Worm (Caenorhabditis elegans) whole organism, L1 larva: Measurements from ENCODE around the gene srsx-14.
A peak's percentile ranks its signal among the peaks of the same experiment; 100 is the strongest.

Experiments
- C16A3.4 ChIP-seq: fragments of 150-350 bp; optimal IDR thresholded peaks from 2 replicates; lab custom pipeline; 2014; ENCODE audit warnings: missing biosample characterization, missing genetic modification characterization
- C34B4.2 ChIP-seq: sonication (generic microtip); optimal IDR thresholded peaks from 2 replicates; lab custom pipeline; 2017; ENCODE audit warnings: mild to moderate bottlenecking, missing genetic modification characterization, missing compliant biosample characterization
- F16B12.6 ChIP-seq: fragments of 150-350 bp; optimal IDR thresholded peaks from 2 replicates; lab custom pipeline; 2014; ENCODE audit warnings: missing biosample characterization, missing genetic modification characterization
- Y116A8C.19 ChIP-seq: sonication (generic microtip); optimal IDR thresholded peaks from 2 replicates; lab custom pipeline; 2016; ENCODE audit warnings: missing compliant biosample characterization, missing genetic modification characterization, borderline replicate concordance
- aha-1 ChIP-seq: fragments of 150-350 bp; optimal IDR thresholded peaks from 2 replicates; lab custom pipeline; 2014; ENCODE audit warnings: missing biosample characterization, missing genetic modification characterization
- blmp-1 ChIP-seq: fragments of 150-350 bp; optimal IDR thresholded peaks from 2 replicates; lab custom pipeline; 2014; ENCODE audit warnings: missing biosample characterization, missing genetic modification characterization
- ceh-82 ChIP-seq, 3 experiments: fragments of 150-350 bp in 1 of 3; sonication (generic microtip) in 2 of 3; optimal IDR thresholded peaks; 2 replicates each; lab custom pipeline; 2014 to 2017; ENCODE audit warnings: missing biosample characterization in 3 of 3, missing genetic modification characterization in 3 of 3
- ceh-90 ChIP-seq: sonication (generic microtip); optimal IDR thresholded peaks from 2 replicates; lab custom pipeline; 2016; ENCODE audit warnings: missing genetic modification characterization, missing compliant biosample characterization
- ces-1 ChIP-seq: fragments of 150-350 bp; optimal IDR thresholded peaks from 2 replicates; lab custom pipeline; 2014; ENCODE audit warnings: missing biosample characterization, missing genetic modification reagents, missing genetic modification characterization
- dsc-1 ChIP-seq: sonication (generic microtip); optimal IDR thresholded peaks from 2 replicates; lab custom pipeline; 2016; ENCODE audit warnings: mild to moderate bottlenecking, missing genetic modification characterization, missing compliant biosample characterization
- egl-27 ChIP-seq, 2 experiments: fragments of 150-350 bp in 1 of 2; sonication (generic microtip); optimal IDR thresholded peaks; 3 replicates each; lab custom pipeline; 2017 to 2018; ENCODE audit warnings: missing biosample characterization in 2 of 2, missing genetic modification characterization in 2 of 2, missing genetic modification reagents in 2 of 2
- elt-3 ChIP-seq, 6 experiments: fragments of 150-350 bp in 1 of 6; sonication (generic microtip); optimal IDR thresholded peaks; 2 replicates each; lab custom pipeline; 2017 to 2018; ENCODE audit warnings: missing biosample characterization in 6 of 6, missing genetic modification characterization in 6 of 6, inconsistent platforms in 1 of 6
- ets-5 ChIP-seq: fragments of 200-800 bp; sonication (Bioruptor generic); IDR thresholded peaks from 2 replicates; pipeline ENCODE4 v1.3.6; 2022; ENCODE audit warnings: missing genetic modification characterization, missing compliant biosample characterization
- fkh-10 ChIP-seq: sonication (generic microtip); optimal IDR thresholded peaks from 2 replicates; lab custom pipeline; 2017; ENCODE audit warnings: missing biosample characterization, missing genetic modification reagents, missing genetic modification characterization
- fkh-8 ChIP-seq: sonication (generic microtip); optimal IDR thresholded peaks from 2 replicates; lab custom pipeline; 2016; ENCODE audit warnings: mild to moderate bottlenecking, missing genetic modification characterization, missing compliant biosample characterization
- fos-1 ChIP-seq: fragments of 150-350 bp; optimal IDR thresholded peaks from 2 replicates; lab custom pipeline; 2014; ENCODE audit warnings: missing biosample characterization, missing genetic modification characterization
- hlh-17 ChIP-seq: fragments of 200-800 bp; sonication (Bioruptor generic); optimal IDR thresholded peaks from 2 replicates; lab custom pipeline; 2018; ENCODE audit warnings: missing genetic modification characterization, mild to moderate bottlenecking, missing compliant biosample characterization, moderate library complexity, borderline replicate concordance
- irx-1 ChIP-seq: sonication (generic microtip); optimal IDR thresholded peaks from 2 replicates; lab custom pipeline; 2016; ENCODE audit warnings: missing genetic modification characterization, missing compliant biosample characterization
- isw-1 ChIP-seq: fragments of 200-800 bp; sonication (Bioruptor generic); IDR thresholded peaks from 2 replicates; pipeline ENCODE4 v1.3.6; 2022; ENCODE audit warnings: missing genetic modification characterization, missing compliant biosample characterization
- lin-13 ChIP-seq: fragments of 150-350 bp; optimal IDR thresholded peaks from 2 replicates; lab custom pipeline; 2014; ENCODE audit warnings: missing biosample characterization, missing genetic modification reagents, missing genetic modification characterization
- lin-14 ChIP-seq: fragments of 200-800 bp; sonication (Bioruptor generic); optimal IDR thresholded peaks from 2 replicates; lab custom pipeline; 2018; ENCODE audit warnings: mild to moderate bottlenecking, missing genetic modification characterization, moderate library complexity, missing compliant biosample characterization
- lin-15B ChIP-seq: fragments of 150-350 bp; sonication (generic microtip); optimal IDR thresholded peaks from 3 replicates; lab custom pipeline; 2014; ENCODE audit warnings: missing biosample characterization, missing genetic modification characterization
- lin-35 ChIP-seq, 2 experiments: fragments of 150-350 bp; optimal IDR thresholded peaks; 2 replicates each; lab custom pipeline; 2014; ENCODE audit warnings: missing biosample characterization in 2 of 2, missing genetic modification characterization in 2 of 2, missing genetic modification reagents in 2 of 2
- lin-39 ChIP-seq: fragments of 150-350 bp; optimal IDR thresholded peaks from 2 replicates; lab custom pipeline; 2014; ENCODE audit warnings: missing biosample characterization, missing genetic modification reagents, missing genetic modification characterization
- lir-3 ChIP-seq: sonication (generic microtip); optimal IDR thresholded peaks from 2 replicates; lab custom pipeline; 2016; ENCODE audit warnings: mild to moderate bottlenecking, missing genetic modification characterization, moderate library complexity, missing compliant biosample characterization; ENCODE audit not compliant: poor library complexity
- mep-1 ChIP-seq: fragments of 150-350 bp; optimal IDR thresholded peaks from 2 replicates; lab custom pipeline; 2014; ENCODE audit warnings: missing biosample characterization, missing genetic modification characterization
- nhr-11 ChIP-seq: fragments of 150-350 bp; optimal IDR thresholded peaks from 2 replicates; lab custom pipeline; 2014; ENCODE audit warnings: missing biosample characterization, missing genetic modification characterization
- nhr-19 ChIP-seq: fragments of 200-800 bp; sonication (Bioruptor generic); conservative IDR thresholded peaks from 2 replicates; pipeline ENCODE4 v1.3.6; 2022; ENCODE audit warnings: missing genetic modification characterization, missing compliant biosample characterization
- nhr-20 ChIP-seq: sonication (generic microtip); optimal IDR thresholded peaks from 2 replicates; lab custom pipeline; 2016; ENCODE audit warnings: mild to moderate bottlenecking, missing genetic modification characterization, missing compliant biosample characterization
- nhr-237 ChIP-seq: fragments of 150-350 bp; optimal IDR thresholded peaks from 2 replicates; lab custom pipeline; 2014; ENCODE audit warnings: missing biosample characterization, missing genetic modification characterization
- nhr-47 ChIP-seq: sonication (generic microtip); optimal IDR thresholded peaks from 2 replicates; lab custom pipeline; 2016; ENCODE audit warnings: mild to moderate bottlenecking, missing genetic modification characterization, moderate library complexity, missing compliant biosample characterization
- nhr-71 ChIP-seq: sonication (generic microtip); optimal IDR thresholded peaks from 2 replicates; lab custom pipeline; 2016; ENCODE audit warnings: mild to moderate bottlenecking, missing genetic modification characterization, moderate library complexity, missing compliant biosample characterization
- nhr-76 ChIP-seq: sonication (generic microtip); optimal IDR thresholded peaks from 2 replicates; lab custom pipeline; 2017; ENCODE audit warnings: missing biosample characterization, missing genetic modification characterization
- nhr-77 ChIP-seq: fragments of 150-350 bp; optimal IDR thresholded peaks from 2 replicates; lab custom pipeline; 2014; ENCODE audit warnings: missing biosample characterization, missing genetic modification characterization
- nhr-85 ChIP-seq: sonication (generic microtip); peaks from one replicate; lab custom pipeline; 2016; ENCODE audit warnings: missing genetic modification characterization, inconsistent platforms, missing compliant biosample characterization
- pag-3 ChIP-seq: sonication (generic microtip); optimal IDR thresholded peaks from 2 replicates; lab custom pipeline; 2017; ENCODE audit warnings: missing genetic modification characterization, mild to moderate bottlenecking, missing compliant biosample characterization, antibody characterized with exemption, borderline replicate concordance; ENCODE audit not compliant: insufficient read depth
- pax-3 ChIP-seq: fragments of 200-800 bp; sonication (Bioruptor generic); optimal IDR thresholded peaks from 2 replicates; lab custom pipeline; 2018; ENCODE audit warnings: mild to moderate bottlenecking, missing genetic modification characterization, moderate library complexity, missing compliant biosample characterization
- pqm-1 ChIP-seq: sonication (generic microtip); optimal IDR thresholded peaks from 3 replicates; lab custom pipeline; 2017; ENCODE audit warnings: missing biosample characterization, missing genetic modification characterization
- skn-1 ChIP-seq: fragments of 150-350 bp; optimal IDR thresholded peaks from 2 replicates; lab custom pipeline; 2014; ENCODE audit warnings: missing biosample characterization, missing genetic modification characterization
- snu-23 ChIP-seq: sonication (generic microtip); optimal IDR thresholded peaks from 2 replicates; lab custom pipeline; 2016; ENCODE audit warnings: missing genetic modification characterization, missing compliant biosample characterization
- sptf-1 ChIP-seq: fragments of 150-350 bp; optimal IDR thresholded peaks from 2 replicates; lab custom pipeline; 2014; ENCODE audit warnings: missing biosample characterization, missing genetic modification characterization
- sup-37 ChIP-seq: fragments of 200-800 bp; sonication (Bioruptor generic); optimal IDR thresholded peaks from 2 replicates; lab custom pipeline; 2018; ENCODE audit warnings: mild to moderate bottlenecking, missing genetic modification characterization, missing compliant biosample characterization
- tbx-2 ChIP-seq: sonication (generic microtip); optimal IDR thresholded peaks from 2 replicates; lab custom pipeline; 2016; ENCODE audit warnings: missing genetic modification characterization, missing compliant biosample characterization
- tlp-1 ChIP-seq: fragments of 150-350 bp; optimal IDR thresholded peaks from 2 replicates; lab custom pipeline; 2014; ENCODE audit warnings: missing biosample characterization, missing genetic modification characterization
- unc-130 ChIP-seq: fragments of 150-350 bp; optimal IDR thresholded peaks from 2 replicates; lab custom pipeline; 2017; ENCODE audit warnings: missing biosample characterization, missing genetic modification characterization, inconsistent platforms
- unc-62 ChIP-seq: fragments of 150-350 bp; optimal IDR thresholded peaks from 2 replicates; lab custom pipeline; 2014; ENCODE audit warnings: missing biosample characterization, missing genetic modification reagents, missing genetic modification characterization
- unc-86 ChIP-seq: sonication (generic microtip); optimal IDR thresholded peaks from 2 replicates; lab custom pipeline; 2016; ENCODE audit warnings: missing genetic modification characterization, missing compliant biosample characterization
- xbp-1 ChIP-seq: sonication (generic microtip); optimal IDR thresholded peaks from 2 replicates; lab custom pipeline; 2016; ENCODE audit warnings: missing genetic modification characterization, missing compliant biosample characterization
- zag-1 ChIP-seq: fragments of 150-350 bp; optimal IDR thresholded peaks from 2 replicates; lab custom pipeline; 2014; ENCODE audit warnings: missing biosample characterization, missing genetic modification characterization
- zip-4 ChIP-seq: fragments of 200-800 bp; sonication (Bioruptor generic); optimal IDR thresholded peaks from 2 replicates; lab custom pipeline; 2018; ENCODE audit warnings: mild to moderate bottlenecking, missing genetic modification characterization, moderate library complexity, missing compliant biosample characterization

srsx-14 gene

ce11 chrIV:5593804-5594214, 33.1 kb downstream of the srsx-14 start (continued):
- TF ChIP-seq elt-3 (tag; optimal IDR thresholded peaks at IDR 0.05; lab: Kevin White, UChicago) (peak in 2 of 6 experiments; percentile 16 to 38), lin-35 (GFP tag; optimal IDR thresholded peaks at IDR 0.05; lab: Kevin White, UChicago) (peak; percentile 22 to 26), irx-1 (peak; percentile 53), ceh-82 (tag; optimal IDR thresholded peaks at IDR 0.05; lab: Kevin White, UChicago) (peak in 1 of 3 experiments; percentile 28), blmp-1 (tag; lab: Kevin White, UChicago) (peak; percentile 84), sptf-1 (no peak), nhr-19 (GFP tag; lab: Robert Waterston, UW) (peak; percentile 70), nhr-76 (no peak), nhr-20 (tag; lab: Kevin White, UChicago) (peak; percentile 74), mep-1 (tag; lab: Kevin White, UChicago) (peak; percentile 83), C34B4.2 (tag; lab: Kevin White, UChicago) (no peak), snu-23 (GFP tag; lab: Kevin White, UChicago) (peak; percentile 70), lir-3 (tag; lab: Kevin White, UChicago) (peak; percentile 10), nhr-77 (tag; lab: Kevin White, UChicago) (peak; percentile 83), nhr-85 (tag; lab: Kevin White, UChicago) (peak; percentile 95), nhr-11 (peak; percentile 65), ceh-90 (no peak), egl-27 (tag; optimal IDR thresholded peaks at IDR 0.05; lab: Kevin White, UChicago) (peak in 1 of 2 experiments; percentile 2), skn-1 (tag; lab: Kevin White, UChicago) (peak; percentile 50), ets-5 (GFP tag; lab: Robert Waterston, UW) (no peak), Y116A8C.19 (tag; lab: Kevin White, UChicago) (no peak), lin-13 (GFP tag; lab: Kevin White, UChicago) (peak; percentile 71), unc-86 (tag; lab: Kevin White, UChicago) (no peak), hlh-17 (GFP tag; lab: Kevin White, UChicago) (no peak)

ce11 chrIV:5592956-5593355, 34.0 kb downstream of the srsx-14 start:
- TF ChIP-seq C16A3.4 (tag; lab: Kevin White, UChicago) (peak; percentile 4), lin-15B (no peak), lin-14 (GFP tag; lab: Kevin White, UChicago) (peak; percentile 74), nhr-85 (tag; lab: Kevin White, UChicago) (peak; percentile 83), nhr-47 (peak; percentile 7), blmp-1 (tag; lab: Kevin White, UChicago) (peak; percentile 78), nhr-71 (tag; lab: Kevin White, UChicago) (peak; percentile 15), elt-3 (tag; optimal IDR thresholded peaks at IDR 0.05; lab: Kevin White, UChicago) (peak in 1 of 6 experiments; percentile 3), pag-3 (no peak)

ce11 chrIV:5591134-5591533, 35.8 kb downstream of the srsx-14 start:
- TF ChIP-seq skn-1 (tag; lab: Kevin White, UChicago) (peak; percentile 87), unc-130 (tag; lab: Kevin White, UChicago) (peak; percentile 94), hlh-17 (GFP tag; lab: Kevin White, UChicago) (no peak), pax-3 (tag; lab: Kevin White, UChicago) (no peak), unc-62 (GFP tag; lab: Kevin White, UChicago) (no peak), nhr-85 (tag; lab: Kevin White, UChicago) (peak; percentile 100), fkh-10 (no peak), isw-1 (GFP tag; lab: Robert Waterston, UW) (no peak), lin-15B (no peak), nhr-237 (no peak), fkh-8 (tag; lab: Kevin White, UChicago) (no peak), mep-1 (tag; lab: Kevin White, UChicago) (peak; percentile 76), zip-4 (no peak), zag-1 (tag; lab: Kevin White, UChicago) (no peak), ces-1 (GFP tag; lab: Kevin White, UChicago) (no peak), lin-39 (peak; percentile 66), pqm-1 (no peak), aha-1 (tag; lab: Kevin White, UChicago) (no peak), nhr-47 (peak; percentile 70), fos-1 (tag; lab: Kevin White, UChicago) (no peak), xbp-1 (tag; lab: Kevin White, UChicago) (peak; percentile 27), tbx-2 (tag; lab: Kevin White, UChicago) (peak; percentile 86), dsc-1 (tag; lab: Kevin White, UChicago) (no peak), tlp-1 (no peak), F16B12.6 (tag; lab: Kevin White, UChicago) (no peak), sup-37 (GFP tag; lab: Kevin White, UChicago) (peak; percentile 40), ceh-82 (tag; optimal IDR thresholded peaks at IDR 0.05; lab: Kevin White, UChicago) (no peak)
